Worm (Caenorhabditis elegans) whole organism, late embryonic: Measurements from ENCODE around the gene npax-1.
A peak's percentile ranks its signal among the peaks of the same experiment; 100 is the strongest.

Source experiments
- C08G9.2 ChIP-seq: sonication (generic microtip); optimal IDR thresholded peaks from 2 replicates; lab custom pipeline; 2016; ENCODE audit warnings: mild to moderate bottlenecking, missing genetic modification characterization, moderate library complexity, missing compliant biosample characterization
- T23F11.4 ChIP-seq: fragments of 200-800 bp; sonication (Bioruptor generic); optimal IDR thresholded peaks from 2 replicates; lab custom pipeline; 2018; ENCODE audit warnings: mild to moderate bottlenecking, missing genetic modification characterization, missing compliant biosample characterization
- ceh-18 ChIP-seq: sonication (generic microtip); optimal IDR thresholded peaks from 2 replicates; lab custom pipeline; 2016; ENCODE audit warnings: missing genetic modification characterization, missing compliant biosample characterization
- ceh-22 ChIP-seq: sonication (generic microtip); optimal IDR thresholded peaks from 2 replicates; lab custom pipeline; 2017; ENCODE audit warnings: missing biosample characterization, missing genetic modification characterization
- ceh-31 ChIP-seq: sonication (generic microtip); optimal IDR thresholded peaks from 2 replicates; lab custom pipeline; 2016; ENCODE audit warnings: missing genetic modification characterization, missing compliant biosample characterization
- ceh-45 ChIP-seq: fragments of 200-800 bp; sonication (Bioruptor generic); IDR thresholded peaks from 2 replicates; pipeline ENCODE4 v1.3.6; 2022; ENCODE audit warnings: missing genetic modification reagents, missing genetic modification characterization, missing compliant biosample characterization
- ceh-6 ChIP-seq: fragments of 200-800 bp; sonication (Bioruptor generic); optimal IDR thresholded peaks from 2 replicates; lab custom pipeline; 2018; ENCODE audit warnings: mild to moderate bottlenecking, missing genetic modification characterization, missing compliant biosample characterization
- che-1 ChIP-seq: sonication (generic microtip); optimal IDR thresholded peaks from 2 replicates; lab custom pipeline; 2016; ENCODE audit warnings: mild to moderate bottlenecking, missing genetic modification characterization, missing compliant biosample characterization
- dmd-4 ChIP-seq: sonication (generic microtip); optimal IDR thresholded peaks from 2 replicates; lab custom pipeline; 2016; ENCODE audit warnings: borderline replicate concordance, missing genetic modification characterization, missing compliant biosample characterization
- dve-1 ChIP-seq: sonication (generic microtip); optimal IDR thresholded peaks from 2 replicates; lab custom pipeline; 2017; ENCODE audit warnings: antibody characterized with exemption, mild to moderate bottlenecking, missing genetic modification characterization, missing compliant biosample characterization
- elt-2 ChIP-seq: sonication (generic microtip); optimal IDR thresholded peaks from 2 replicates; lab custom pipeline; 2016; ENCODE audit warnings: missing genetic modification reagents, missing genetic modification characterization, missing compliant biosample characterization
- elt-4 ChIP-seq: sonication (generic microtip); optimal IDR thresholded peaks from 2 replicates; lab custom pipeline; 2016; ENCODE audit warnings: missing genetic modification characterization, missing compliant biosample characterization
- ets-4 ChIP-seq: sonication (generic microtip); optimal IDR thresholded peaks from 2 replicates; lab custom pipeline; 2016; ENCODE audit warnings: missing genetic modification characterization, missing compliant biosample characterization
- eyg-1 ChIP-seq: sonication (generic microtip); optimal IDR thresholded peaks from 2 replicates; lab custom pipeline; 2016; ENCODE audit warnings: missing genotype, missing genetic modification characterization, missing compliant biosample characterization
- fkh-10 ChIP-seq: fragments of 150-350 bp; optimal IDR thresholded peaks from 2 replicates; lab custom pipeline; 2014; ENCODE audit warnings: missing biosample characterization, missing genetic modification reagents, missing genetic modification characterization
- fkh-6 ChIP-seq: sonication (generic microtip); optimal IDR thresholded peaks from 2 replicates; lab custom pipeline; 2016; ENCODE audit warnings: missing genetic modification characterization, missing compliant biosample characterization
- gmeb-2 ChIP-seq: sonication (generic microtip); optimal IDR thresholded peaks from 2 replicates; lab custom pipeline; 2016; ENCODE audit warnings: missing genetic modification characterization, inconsistent platforms, missing compliant biosample characterization
- hlh-6 ChIP-seq: sonication (generic microtip); optimal IDR thresholded peaks from 2 replicates; lab custom pipeline; 2016; ENCODE audit warnings: missing genotype, missing genetic modification characterization, missing compliant biosample characterization
- lim-6 ChIP-seq: sonication (generic microtip); optimal IDR thresholded peaks from 2 replicates; lab custom pipeline; 2016; ENCODE audit warnings: missing genetic modification characterization, missing compliant biosample characterization
- lin-11 ChIP-seq: fragments of 200-800 bp; sonication (Bioruptor generic); optimal IDR thresholded peaks from 2 replicates; lab custom pipeline; 2018; ENCODE audit warnings: mild to moderate bottlenecking, missing genetic modification characterization, missing compliant biosample characterization
- nfya-1 ChIP-seq: sonication (generic microtip); optimal IDR thresholded peaks from 2 replicates; lab custom pipeline; 2017; ENCODE audit warnings: missing genetic modification characterization, mild to moderate bottlenecking, missing compliant biosample characterization, antibody characterized with exemption, moderate library complexity
- nhr-232 ChIP-seq: sonication (generic microtip); optimal IDR thresholded peaks from 2 replicates; lab custom pipeline; 2016; ENCODE audit warnings: missing genetic modification characterization, missing compliant biosample characterization
- pqm-1 ChIP-seq: sonication (generic microtip); optimal IDR thresholded peaks from 2 replicates; lab custom pipeline; 2016; ENCODE audit warnings: missing genetic modification characterization, missing compliant biosample characterization
- pros-1 ChIP-seq: fragments of 150-350 bp; optimal IDR thresholded peaks from 2 replicates; lab custom pipeline; 2014; ENCODE audit warnings: missing biosample characterization, missing genetic modification reagents, missing genetic modification characterization
- rnt-1 ChIP-seq: sonication (generic microtip); optimal IDR thresholded peaks from 2 replicates; lab custom pipeline; 2016; ENCODE audit warnings: missing genetic modification characterization, missing compliant biosample characterization
- sdc-2 ChIP-seq: sonication (generic microtip); optimal IDR thresholded peaks from 2 replicates; lab custom pipeline; 2016; ENCODE audit warnings: missing genotype, missing genetic modification characterization, missing compliant biosample characterization
- sox-4 ChIP-seq: sonication (generic microtip); optimal IDR thresholded peaks from 2 replicates; lab custom pipeline; 2017; ENCODE audit warnings: mild to moderate bottlenecking, missing genetic modification characterization, inconsistent platforms, missing compliant biosample characterization
- syd-9 ChIP-seq: sonication (generic microtip); optimal IDR thresholded peaks from 2 replicates; lab custom pipeline; 2016; ENCODE audit warnings: mild to moderate bottlenecking, missing genetic modification characterization, moderate library complexity, missing compliant biosample characterization
- tbx-7 ChIP-seq: sonication (generic microtip); optimal IDR thresholded peaks from 2 replicates; lab custom pipeline; 2016; ENCODE audit warnings: missing genotype, missing genetic modification characterization, missing compliant biosample characterization
- ttx-3 ChIP-seq: sonication (generic microtip); optimal IDR thresholded peaks from 2 replicates; lab custom pipeline; 2016; ENCODE audit warnings: missing genetic modification reagents, missing genetic modification characterization, missing compliant biosample characterization
- unc-3 ChIP-seq, 2 experiments: fragments of 200-800 bp in 1 of 2; sonication (Bioruptor generic) in 1 of 2; sonication (generic microtip) in 1 of 2; conservative IDR thresholded peaks in 1 of 2; optimal IDR thresholded peaks in 1 of 2; 2 replicates each; pipeline versions ENCODE4 v1.3.6 to Lab custom; 2016 to 2022; ENCODE audit warnings: missing compliant biosample characterization in 2 of 2, missing genetic modification characterization in 2 of 2, missing genetic modification reagents in 1 of 2
- unc-42 ChIP-seq: sonication (generic microtip); optimal IDR thresholded peaks from 2 replicates; lab custom pipeline; 2016; ENCODE audit warnings: missing genotype, missing genetic modification characterization, missing compliant biosample characterization
- unc-55 ChIP-seq: sonication (generic microtip); optimal IDR thresholded peaks from 2 replicates; lab custom pipeline; 2017; ENCODE audit warnings: missing biosample characterization, missing genetic modification reagents, missing genetic modification characterization
- unc-86 ChIP-seq: sonication (generic microtip); optimal IDR thresholded peaks from 2 replicates; lab custom pipeline; 2016; ENCODE audit warnings: missing genetic modification characterization, missing compliant biosample characterization
- zip-5 ChIP-seq: sonication (generic microtip); optimal IDR thresholded peaks from 2 replicates; lab custom pipeline; 2016; ENCODE audit warnings: missing genetic modification characterization, missing compliant biosample characterization

The npax-1 gene

DNA sequence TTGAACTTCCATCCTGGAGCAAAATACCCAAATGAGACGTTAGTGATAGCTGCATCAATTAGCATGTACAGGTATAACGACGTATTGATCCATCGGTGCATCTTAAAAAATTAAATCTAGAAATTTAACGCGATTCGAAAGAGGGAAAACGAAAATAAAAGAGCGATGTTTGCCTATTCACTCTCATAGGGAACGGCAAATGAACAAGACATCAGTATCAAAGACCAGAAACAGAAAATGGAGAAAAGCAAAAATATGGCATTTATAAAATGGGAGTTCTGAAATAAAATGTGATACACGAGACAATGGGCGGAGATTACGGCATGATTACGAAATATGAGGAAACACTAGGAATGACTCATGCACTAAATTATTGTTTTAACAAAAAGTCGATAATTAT lies 25.2 kb upstream of the npax-1 start, which contains the start of gene haf-2:
TSS of gene haf-2 (minus strand) at position 101 of the 400 bp plus-strand sequence.
- TF ChIP-seq nhr-232 (tag; lab: Kevin White, UChicago) (no peak), nfya-1 (tag; lab: Kevin White, UChicago) (no peak)

- TF ChIP-seq ceh-22 (no peak), dve-1 (no peak), hlh-6 (tag; lab: Kevin White, UChicago) (no peak), unc-55 (GFP tag; lab: Kevin White, UChicago) (no peak), C08G9.2 (tag; lab: Kevin White, UChicago) (no peak), gmeb-2 (no peak), unc-3 (GFP tag; conservative IDR thresholded peaks at IDR 0.05; lab: Robert Waterston, UW) (no peak), unc-3 (tag; optimal IDR thresholded peaks at IDR 0.05; lab: Kevin White, UChicago) (no peak), tbx-7 (tag; lab: Kevin White, UChicago) (no peak), ceh-31 (tag; lab: Kevin White, UChicago) (no peak), syd-9 (no peak), eyg-1 (tag; lab: Kevin White, UChicago) (no peak), ets-4 (tag; lab: Kevin White, UChicago) (no peak), ttx-3 (tag; lab: Kevin White, UChicago) (no peak), pqm-1 (tag; lab: Kevin White, UChicago) (no peak), fkh-6 (tag; lab: Kevin White, UChicago) (no peak), rnt-1 (no peak), sdc-2 (no peak)
Observed at ce11 chrII:7353027-7353426, 21.9 kb upstream of the npax-1 start.

ce11 chrII:7352507-7352906 lies 21.4 kb upstream of the npax-1 start, which contains the start of gene hsp-4:
hsp-4 (minus strand) TSS chrII:7352645.
- TF ChIP-seq fkh-10 (no peak), elt-2 (tag; lab: Kevin White, UChicago) (peak; percentile 1)

- TF ChIP-seq pros-1 (tag; lab: Kevin White, UChicago) (no peak), fkh-6 (tag; lab: Kevin White, UChicago) (no peak), ceh-6 (GFP tag; lab: Kevin White, UChicago) (no peak), sox-4 (no peak), unc-42 (tag; lab: Kevin White, UChicago) (no peak), lim-6 (tag; lab: Kevin White, UChicago) (no peak), ceh-18 (tag; lab: Kevin White, UChicago) (no peak), zip-5 (no peak), pqm-1 (tag; lab: Kevin White, UChicago) (no peak), unc-86 (tag; lab: Kevin White, UChicago) (no peak)
Observed at ce11 chrII:7348063-7348462, 16.9 kb upstream of the npax-1 start.

DNA sequence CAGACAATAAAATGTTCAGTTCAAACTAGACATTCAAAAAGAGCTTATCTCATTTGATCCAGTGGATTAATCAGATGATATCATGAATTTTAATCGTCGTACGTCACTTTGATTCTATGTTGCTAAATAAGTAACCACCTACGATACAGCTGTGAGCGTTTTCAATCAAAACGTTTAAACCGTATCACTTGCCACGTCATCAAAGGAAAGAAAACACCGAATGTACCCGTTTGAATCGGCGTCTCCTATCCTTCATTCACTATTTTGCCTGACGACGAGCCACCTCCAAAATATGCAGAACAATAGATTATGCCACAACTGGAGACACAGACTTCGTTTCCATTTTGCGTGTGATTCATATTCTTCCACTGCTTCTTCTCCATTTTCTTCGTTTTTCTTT lies 14.7 kb upstream of the npax-1 start:
- TF ChIP-seq sox-4 = no peak
- TF ChIP-seq ttx-3 (tag; lab: Kevin White, UChicago) = no peak
- no peak for TF ChIP-seq ceh-45 (GFP tag; lab: Robert Waterston, UW)
- no peak for TF ChIP-seq syd-9
- TF ChIP-seq T23F11.4 = no peak
- TF ChIP-seq sdc-2 = no peak
- TF ChIP-seq unc-42 (tag; lab: Kevin White, UChicago) = no peak
- TF ChIP-seq unc-3 (GFP tag; conservative IDR thresholded peaks at IDR 0.05; lab: Robert Waterston, UW) = no peak
- no peak for TF ChIP-seq unc-3 (tag; optimal IDR thresholded peaks at IDR 0.05; lab: Kevin White, UChicago)
- TF ChIP-seq che-1 (tag; lab: Kevin White, UChicago) = no peak
- no peak for TF ChIP-seq lin-11 (tag; lab: Kevin White, UChicago)
- no peak for TF ChIP-seq pros-1 (tag; lab: Kevin White, UChicago)
- no peak for TF ChIP-seq elt-4 (tag; lab: Kevin White, UChicago)
- TF ChIP-seq dmd-4 (tag; lab: Kevin White, UChicago) = no peak
